Worm (Caenorhabditis elegans) whole organism, L2 larva: Measurements from ENCODE around the gene zag-1.

Experiments
- fos-1 ChIP-seq: fragments of 150-350 bp; optimal IDR thresholded peaks from 2 replicates; lab custom pipeline; 2014; ENCODE audit warnings: missing biosample characterization, missing genetic modification characterization
- lin-39 ChIP-seq: fragments of 150-350 bp; optimal IDR thresholded peaks from 2 replicates; lab custom pipeline; 2014; ENCODE audit warnings: missing biosample characterization, missing genetic modification reagents, missing genetic modification characterization
- nhr-10 ChIP-seq: sonication (generic microtip); optimal IDR thresholded peaks from 2 replicates; lab custom pipeline; 2017; ENCODE audit warnings: missing biosample characterization, missing genetic modification characterization
- nhr-25 ChIP-seq: fragments of 150-350 bp; sonication (generic microtip); optimal IDR thresholded peaks from 3 replicates; lab custom pipeline; 2014; ENCODE audit warnings: missing biosample characterization, missing genetic modification characterization
- sem-4 ChIP-seq: fragments of 150-350 bp; optimal IDR thresholded peaks from 2 replicates; lab custom pipeline; 2014; ENCODE audit warnings: missing biosample characterization, missing genetic modification reagents, missing genetic modification characterization
- unc-62 ChIP-seq: fragments of 150-350 bp; optimal IDR thresholded peaks from 2 replicates; lab custom pipeline; 2014; ENCODE audit warnings: missing biosample characterization, missing genetic modification reagents, missing genetic modification characterization

DNA sequence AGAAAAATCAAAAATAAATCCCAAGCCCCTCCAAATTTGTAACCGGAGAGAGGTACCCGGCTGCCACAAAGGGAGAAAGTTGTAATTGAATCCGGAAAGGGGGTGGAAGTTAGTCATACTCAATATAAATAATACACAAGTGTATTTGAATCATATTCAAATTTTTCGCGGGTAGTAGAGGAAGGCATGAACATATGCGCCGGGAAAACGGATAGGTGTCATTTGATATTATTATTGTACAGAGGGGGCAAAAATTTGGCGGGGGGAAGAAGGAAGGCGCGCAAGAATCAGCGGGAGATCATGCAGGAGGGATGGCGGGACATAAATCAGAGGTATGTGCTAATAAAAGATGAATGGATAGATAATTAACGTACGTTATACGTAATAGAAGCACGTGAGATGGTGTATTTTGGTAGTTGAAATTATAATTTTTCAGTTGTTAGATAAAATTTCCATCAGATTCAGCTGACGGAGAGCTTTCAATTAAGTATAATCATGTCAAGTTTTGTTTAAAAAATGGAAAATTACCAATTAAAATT lies 29.0 kb upstream of the zag-1 start, which contains the start of gene F28F9.3:
- no peak for TF ChIP-seq sem-4 (tag; lab: Kevin White, UChicago)
- no peak for TF ChIP-seq lin-39 (tag; lab: Kevin White, UChicago)
- TF ChIP-seq unc-62 (GFP tag; lab: Kevin White, UChicago), result no peak
- no peak for TF ChIP-seq fos-1
- no peak for TF ChIP-seq nhr-10 (tag; lab: Kevin White, UChicago)
- TF ChIP-seq nhr-25 (tag; lab: Kevin White, UChicago), result no peak
